Fruit fly (Drosophila melanogaster) whole organism, embryonic: ENCODE measurements around the gene HDAC4.

ENCODE experiments used
- Adf1 ChIP-seq: fragments of 200-800 bp; sonication (Bioruptor generic); IDR thresholded peaks from 2 replicates; pipeline ENCODE4 v1.3.6; 2022; ENCODE audit warnings: missing biosample characterization, missing genetic modification characterization
- C15 ChIP-seq: fragments of 200-800 bp; sonication (Bioruptor generic); IDR thresholded peaks from 3 replicates; pipeline ENCODE4 v1.3.6; 2022; ENCODE audit warnings: missing biosample characterization, missing genetic modification characterization
- CG10147 ChIP-seq: fragments of 200-800 bp; sonication (Bioruptor generic); optimal IDR thresholded peaks from 2 replicates; lab custom pipeline; 2019; ENCODE audit warnings: missing biosample characterization, mild to moderate bottlenecking, missing genetic modification characterization, moderate library complexity
- CG10209 ChIP-seq: fragments of 200-800 bp; sonication (Bioruptor generic); optimal IDR thresholded peaks from 3 replicates; lab custom pipeline; 2017; ENCODE audit warnings: missing biosample characterization, mild to moderate bottlenecking, missing genetic modification characterization, missing genetic modification reagents
- CG10431 ChIP-seq: fragments of 200-800 bp; sonication (Bioruptor generic); optimal IDR thresholded peaks from 3 replicates; lab custom pipeline; 2018; ENCODE audit warnings: missing biosample characterization, mild to moderate bottlenecking, missing genetic modification characterization
- CG12299 ChIP-seq: fragments of 200-800 bp; sonication (Bioruptor generic); optimal IDR thresholded peaks from 2 replicates; lab custom pipeline; 2018; ENCODE audit warnings: missing biosample characterization, mild to moderate bottlenecking, missing genetic modification characterization
- CG12942 ChIP-seq: fragments of 200-800 bp; sonication (Bioruptor generic); optimal IDR thresholded peaks from 3 replicates; lab custom pipeline; 2016; ENCODE audit warnings: missing biosample characterization, missing genetic modification characterization
- CG13287 ChIP-seq: fragments of 200-800 bp; sonication (Bioruptor generic); IDR thresholded peaks from 2 replicates; pipeline ENCODE4 v1.3.6; 2022; ENCODE audit warnings: missing biosample characterization, missing genetic modification characterization; ENCODE audit not compliant: partially characterized antibody
- CG13775 ChIP-seq: fragments of 200-800 bp; sonication (Bioruptor generic); optimal IDR thresholded peaks from 3 replicates; lab custom pipeline; 2017; ENCODE audit warnings: missing biosample characterization, mild to moderate bottlenecking, missing genetic modification characterization
- CG14050 ChIP-seq: fragments of 200-800 bp; sonication (Bioruptor generic); IDR thresholded peaks from 3 replicates; pipeline ENCODE4 v1.3.6; 2022; ENCODE audit warnings: missing biosample characterization, missing genetic modification characterization
- CG14860 ChIP-seq: fragments of 200-800 bp; sonication (Bioruptor generic); IDR thresholded peaks from 3 replicates; pipeline ENCODE4 v1.3.6; 2022; ENCODE audit warnings: missing biosample characterization, missing genetic modification characterization; ENCODE audit not compliant: partially characterized antibody
- CG15514 ChIP-seq: fragments of 200-800 bp; sonication (Bioruptor generic); optimal IDR thresholded peaks from 3 replicates; lab custom pipeline; 2017; ENCODE audit warnings: missing biosample characterization, missing genetic modification characterization, mild to moderate bottlenecking, moderate library complexity, missing genetic modification reagents
- CG16863 ChIP-seq: fragments of 200-800 bp; sonication (Bioruptor generic); optimal IDR thresholded peaks from 3 replicates; lab custom pipeline; 2016; ENCODE audit warnings: missing biosample characterization, missing genetic modification characterization
- CG17328 ChIP-seq: fragments of 200-800 bp; sonication (Bioruptor generic); IDR thresholded peaks from 2 replicates; pipeline ENCODE4 v1.3.6; 2022; ENCODE audit warnings: missing biosample characterization, missing genetic modification characterization
- CG17361 ChIP-seq: fragments of 200-800 bp; sonication (Bioruptor generic); IDR thresholded peaks from 3 replicates; pipeline ENCODE4 v1.3.6; 2022; ENCODE audit warnings: missing biosample characterization, missing genetic modification characterization
- CG17802 ChIP-seq: fragments of 200-800 bp; sonication (Bioruptor generic); optimal IDR thresholded peaks from 2 replicates; lab custom pipeline; 2018; ENCODE audit warnings: missing biosample characterization, mild to moderate bottlenecking, missing genetic modification characterization, moderate library complexity
- CG18476 ChIP-seq: fragments of 200-800 bp; sonication (Bioruptor generic); optimal IDR thresholded peaks from 2 replicates; lab custom pipeline; 2016; ENCODE audit warnings: missing biosample characterization, mild to moderate bottlenecking, missing genetic modification characterization
- CG3726 ChIP-seq: fragments of 200-800 bp; sonication (Bioruptor generic); IDR thresholded peaks from 3 replicates; pipeline ENCODE4, ENCODE4 v1.3.6; 2022; ENCODE audit warnings: missing biosample characterization, missing genetic modification characterization
- CG43689 ChIP-seq: fragments of 200-800 bp; sonication (Bioruptor generic); IDR thresholded peaks from 2 replicates; pipeline ENCODE4 v1.3.6; 2022; ENCODE audit warnings: missing biosample characterization, missing genetic modification characterization
- CG7987 ChIP-seq: fragments of 200-800 bp; sonication (Bioruptor generic); optimal IDR thresholded peaks from 2 replicates; lab custom pipeline; 2018; ENCODE audit warnings: missing biosample characterization, mild to moderate bottlenecking, missing genetic modification characterization, moderate library complexity
- Dp ChIP-seq: fragments of 200-800 bp; sonication (Bioruptor generic); optimal IDR thresholded peaks from 2 replicates; lab custom pipeline; 2018; ENCODE audit warnings: missing biosample characterization, mild to moderate bottlenecking, missing genetic modification characterization, moderate library complexity
- E2f1 ChIP-seq: fragments of 200-800 bp; sonication (Bioruptor generic); IDR thresholded peaks from 2 replicates; pipeline ENCODE4 v1.3.6; 2022; ENCODE audit warnings: missing biosample characterization, missing genetic modification characterization
- Hmx ChIP-seq: fragments of 200-800 bp; sonication (Bioruptor generic); optimal IDR thresholded peaks from 2 replicates; lab custom pipeline; 2016; ENCODE audit warnings: missing biosample characterization, missing genetic modification characterization
- Hr3 ChIP-seq: fragments of 200-800 bp; sonication (Bioruptor generic); optimal IDR thresholded peaks from 3 replicates; lab custom pipeline; 2016; ENCODE audit warnings: missing biosample characterization, missing genetic modification characterization
- Lhr ChIP-seq: fragments of 200-800 bp; sonication (Bioruptor generic); optimal IDR thresholded peaks from 3 replicates; lab custom pipeline; 2017; ENCODE audit warnings: mild to moderate bottlenecking, missing biosample characterization, missing genetic modification reagents, missing genetic modification characterization
- Lim3 ChIP-seq: fragments of 200-800 bp; sonication (Bioruptor generic); IDR thresholded peaks from 2 replicates; pipeline ENCODE4 v1.3.6; 2022; ENCODE audit warnings: missing biosample characterization, missing genetic modification characterization
- MESR4 ChIP-seq: fragments of 200-800 bp; sonication (Bioruptor generic); optimal IDR thresholded peaks from 2 replicates; lab custom pipeline; 2018; ENCODE audit warnings: missing biosample characterization, mild to moderate bottlenecking, missing genetic modification characterization, moderate library complexity
- Mad ChIP-seq: fragments of 200-800 bp; sonication (Bioruptor generic); optimal IDR thresholded peaks from 2 replicates; lab custom pipeline; 2016; ENCODE audit warnings: missing biosample characterization, missing genetic modification characterization
- Max ChIP-seq: fragments of 200-800 bp; sonication (Bioruptor generic); optimal IDR thresholded peaks from 2 replicates; lab custom pipeline; 2016; ENCODE audit warnings: missing biosample characterization, mild to moderate bottlenecking, missing genetic modification characterization
- Med ChIP-seq: fragments of 200-800 bp; sonication (Bioruptor generic); peaks from one replicate; lab custom pipeline; 2016; ENCODE audit warnings: missing biosample characterization, missing genetic modification characterization, mild to moderate bottlenecking, inconsistent platforms, moderate library complexity
- NK7.1 ChIP-seq: fragments of 200-800 bp; sonication (Bioruptor generic); optimal IDR thresholded peaks from 3 replicates; lab custom pipeline; 2016; ENCODE audit warnings: missing biosample characterization, missing genetic modification characterization
- Neu2 ChIP-seq: fragments of 200-800 bp; sonication (Bioruptor generic); optimal IDR thresholded peaks from 3 replicates; lab custom pipeline; 2016; ENCODE audit warnings: missing biosample characterization, missing genetic modification characterization, borderline replicate concordance
- Nf-YB ChIP-seq: fragments of 200-800 bp; sonication (Bioruptor generic); optimal IDR thresholded peaks from 3 replicates; lab custom pipeline; 2019; ENCODE audit warnings: missing biosample characterization, mild to moderate bottlenecking, missing genetic modification characterization, moderate library complexity
- Ravus ChIP-seq: fragments of 200-800 bp; sonication (Bioruptor generic); IDR thresholded peaks from 2 replicates; pipeline ENCODE4 v1.3.6; 2022; ENCODE audit warnings: missing biosample characterization, missing genetic modification characterization
- Sry-β ChIP-seq: fragments of 200-800 bp; sonication (Bioruptor generic); optimal IDR thresholded peaks from 2 replicates; lab custom pipeline; 2018; ENCODE audit warnings: missing biosample characterization, mild to moderate bottlenecking, missing genetic modification characterization, moderate library complexity
- abd-A ChIP-seq: fragments of 200-800 bp; sonication (Bioruptor generic); optimal IDR thresholded peaks from 3 replicates; lab custom pipeline; 2019; ENCODE audit warnings: missing biosample characterization, mild to moderate bottlenecking, missing genetic modification characterization, moderate library complexity
- ara ChIP-seq: fragments of 200-800 bp; sonication (Bioruptor generic); IDR thresholded peaks from 2 replicates; pipeline ENCODE4 v1.3.6; 2022; ENCODE audit warnings: missing biosample characterization, missing genetic modification characterization
- cas ChIP-seq: fragments of 200-800 bp; sonication (Bioruptor generic); IDR thresholded peaks from 2 replicates; pipeline ENCODE4 v1.3.6; 2022; ENCODE audit warnings: missing biosample characterization, missing genetic modification characterization
- ci ChIP-seq: fragments of 200-800 bp; sonication (Bioruptor generic); IDR thresholded peaks from 3 replicates; pipeline ENCODE4 v1.3.6; 2022; ENCODE audit warnings: missing biosample characterization, missing genetic modification characterization
- cwo ChIP-seq: fragments of 200-800 bp; sonication (Bioruptor generic); optimal IDR thresholded peaks from 3 replicates; lab custom pipeline; 2017; ENCODE audit warnings: missing biosample characterization, missing genetic modification characterization, mild to moderate bottlenecking, moderate library complexity, missing genetic modification reagents
- dmrt11E ChIP-seq: fragments of 200-800 bp; sonication (Bioruptor generic); optimal IDR thresholded peaks from 3 replicates; lab custom pipeline; 2018; ENCODE audit warnings: missing biosample characterization, mild to moderate bottlenecking, missing genetic modification characterization, moderate library complexity
- ftz-f1 ChIP-seq: fragments of 200-800 bp; sonication (Bioruptor generic); optimal IDR thresholded peaks from 2 replicates; lab custom pipeline; 2016; ENCODE audit warnings: missing biosample characterization, missing genetic modification characterization
- gce ChIP-seq: fragments of 200-800 bp; sonication (Bioruptor generic); IDR thresholded peaks from 3 replicates; pipeline ENCODE4 v1.3.6; 2022; ENCODE audit warnings: missing biosample characterization, missing genetic modification characterization
- hkb ChIP-seq, 2 experiments: fragments of 200-800 bp in 1 of 2; fragments of >200 bp in 1 of 2; sonication (Bioruptor generic) in 1 of 2; IDR thresholded peaks in 1 of 2; optimal IDR thresholded peaks in 1 of 2; 2 replicates each; pipeline versions ENCODE4 v1.3.6 to Lab custom; 2017 to 2022; ENCODE audit warnings: missing biosample characterization in 1 of 2, missing genetic modification characterization in 1 of 2
- kah ChIP-seq: fragments of 200-800 bp; sonication (Bioruptor generic); optimal IDR thresholded peaks from 2 replicates; lab custom pipeline; 2018; ENCODE audit warnings: missing biosample characterization, mild to moderate bottlenecking, missing genetic modification characterization
- lilli ChIP-seq: fragments of 200-800 bp; sonication (Bioruptor generic); optimal IDR thresholded peaks from 3 replicates; lab custom pipeline; 2016; ENCODE audit warnings: missing biosample characterization, missing genetic modification characterization
- onecut ChIP-seq: fragments of 200-800 bp; sonication (Bioruptor generic); IDR thresholded peaks from 2 replicates; pipeline ENCODE4 v1.3.6; 2022; ENCODE audit warnings: missing biosample characterization, missing genetic modification characterization
- p53 ChIP-seq: fragments of 200-800 bp; sonication (Bioruptor generic); optimal IDR thresholded peaks from 2 replicates; lab custom pipeline; 2016; ENCODE audit warnings: missing biosample characterization, missing genetic modification characterization
- pfk ChIP-seq: fragments of 200-800 bp; sonication (Bioruptor generic); optimal IDR thresholded peaks from 2 replicates; lab custom pipeline; 2018; ENCODE audit warnings: missing biosample characterization, mild to moderate bottlenecking, missing genetic modification characterization, moderate library complexity
- sob ChIP-seq: fragments of 200-800 bp; sonication (Bioruptor generic); IDR thresholded peaks from 2 replicates; pipeline ENCODE4 v1.3.6; 2022; ENCODE audit warnings: missing biosample characterization, missing genetic modification characterization
- twi ChIP-seq: fragments of 200-800 bp; optimal IDR thresholded peaks from 2 replicates; lab custom pipeline; 2019; ENCODE audit warnings: missing biosample characterization, mild to moderate bottlenecking, missing genetic modification characterization, moderate library complexity

HDAC4 gene

DNA sequence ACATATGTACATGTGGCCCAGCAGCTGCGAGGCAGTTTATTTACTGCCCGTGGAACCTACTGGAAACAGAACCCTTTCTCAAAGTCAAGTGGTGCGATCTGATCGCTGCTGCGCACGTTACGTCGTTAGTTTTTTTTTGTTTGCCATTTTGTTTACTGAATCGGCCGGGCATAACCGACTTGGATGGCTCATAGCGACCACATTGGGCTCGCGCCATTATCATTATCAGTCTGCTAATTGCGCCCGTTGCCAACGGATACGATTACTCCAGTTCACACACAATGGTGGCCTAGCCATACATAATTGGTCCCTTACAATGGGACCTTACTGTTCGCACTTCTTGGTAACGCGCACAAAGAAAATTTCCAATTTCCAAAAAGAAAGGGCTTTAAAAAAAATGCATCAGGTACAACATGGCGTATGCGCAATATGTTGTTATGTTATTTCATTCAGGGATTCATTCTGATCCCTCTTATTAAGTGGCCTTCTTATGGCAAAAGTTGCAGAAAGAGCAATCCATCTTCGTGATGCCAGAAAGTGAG is 47.3 kb upstream of the HDAC4 start (continued):
- TF ChIP-seq Hr3 (GFP tag; lab: Kevin White, UChicago): peak; percentile 3
- no peak for TF ChIP-seq CG10209
- no peak for TF ChIP-seq hkb (optimal IDR thresholded peaks at IDR 0.05; lab: Kevin White, UChicago)
- TF ChIP-seq hkb (GFP tag; IDR thresholded peaks at IDR 0.05; lab: Robert Waterston, UW): no peak
- TF ChIP-seq Dp: no peak
- TF ChIP-seq lilli (GFP tag; lab: Kevin White, UChicago): peak; percentile 68
- no peak for TF ChIP-seq onecut (GFP tag; lab: Robert Waterston, UW)
- TF ChIP-seq pfk (GFP tag; lab: Kevin White, UChicago): no peak
- no peak for TF ChIP-seq Max
- TF ChIP-seq CG12942 (GFP tag; lab: Kevin White, UChicago): no peak
- no peak for TF ChIP-seq Neu2 (GFP tag; lab: Kevin White, UChicago)
- TF ChIP-seq Lhr: no peak
- TF ChIP-seq gce (GFP tag; lab: Robert Waterston, UW): no peak
- no peak for TF ChIP-seq CG16863 (GFP tag; lab: Kevin White, UChicago)
- no peak for TF ChIP-seq dmrt11E (tag; lab: Kevin White, UChicago)
- TF ChIP-seq CG14050 (GFP tag; lab: Robert Waterston, UW): no peak
- no peak for TF ChIP-seq CG17802
- TF ChIP-seq CG43689: no peak
- no peak for TF ChIP-seq CG14860 (GFP tag; lab: Robert Waterston, UW)
- TF ChIP-seq MESR4 (GFP tag; lab: Kevin White, UChicago): no peak
- TF ChIP-seq ara: no peak
- no peak for TF ChIP-seq CG17361 (GFP tag; lab: Robert Waterston, UW)
- no peak for TF ChIP-seq twi
- TF ChIP-seq CG3726 (GFP tag; lab: Robert Waterston, UW): no peak
- TF ChIP-seq E2f1 (GFP tag; lab: Robert Waterston, UW): no peak
- no peak for TF ChIP-seq p53
- no peak for TF ChIP-seq Mad (GFP tag; lab: Kevin White, UChicago)
- TF ChIP-seq CG13775 (GFP tag; lab: Kevin White, UChicago): no peak
- TF ChIP-seq CG13287: no peak
- no peak for TF ChIP-seq NK7.1
- peak; percentile 57 for TF ChIP-seq Med (GFP tag; lab: Kevin White, UChicago)
- no peak for TF ChIP-seq cas
- TF ChIP-seq CG12299 (tag; lab: Kevin White, UChicago): no peak
- no peak for TF ChIP-seq CG18476
- no peak for TF ChIP-seq Sry-β (GFP tag; lab: Kevin White, UChicago)
- TF ChIP-seq Adf1: no peak
- TF ChIP-seq CG15514 (GFP tag; lab: Kevin White, UChicago): no peak
- TF ChIP-seq Nf-YB (GFP tag; lab: Kevin White, UChicago): no peak
- no peak for TF ChIP-seq Ravus (GFP tag; lab: Robert Waterston, UW)
- TF ChIP-seq abd-A: no peak
- TF ChIP-seq CG10147: peak; percentile 16
- TF ChIP-seq C15: no peak
- TF ChIP-seq CG7987 (GFP tag; lab: Kevin White, UChicago): no peak
- no peak for TF ChIP-seq kah
- TF ChIP-seq ftz-f1: no peak
- TF ChIP-seq ci (GFP tag; lab: Robert Waterston, UW): no peak
- no peak for TF ChIP-seq Lim3 (GFP tag; lab: Robert Waterston, UW)
- no peak for TF ChIP-seq CG17328 (GFP tag; lab: Robert Waterston, UW)
- no peak for TF ChIP-seq Hmx (GFP tag; lab: Kevin White, UChicago)
- no peak for TF ChIP-seq sob (GFP tag; lab: Robert Waterston, UW)
- TF ChIP-seq CG10431 (GFP tag; lab: Kevin White, UChicago): no peak
- TF ChIP-seq cwo (GFP tag; lab: Kevin White, UChicago): peak; percentile 41
